Fruit fly (Drosophila melanogaster): ENCODE results near the gene CG16727.
A peak's percentile ranks its signal among the peaks of the same experiment; 100 is the strongest.

The CG16727 gene

DNA sequence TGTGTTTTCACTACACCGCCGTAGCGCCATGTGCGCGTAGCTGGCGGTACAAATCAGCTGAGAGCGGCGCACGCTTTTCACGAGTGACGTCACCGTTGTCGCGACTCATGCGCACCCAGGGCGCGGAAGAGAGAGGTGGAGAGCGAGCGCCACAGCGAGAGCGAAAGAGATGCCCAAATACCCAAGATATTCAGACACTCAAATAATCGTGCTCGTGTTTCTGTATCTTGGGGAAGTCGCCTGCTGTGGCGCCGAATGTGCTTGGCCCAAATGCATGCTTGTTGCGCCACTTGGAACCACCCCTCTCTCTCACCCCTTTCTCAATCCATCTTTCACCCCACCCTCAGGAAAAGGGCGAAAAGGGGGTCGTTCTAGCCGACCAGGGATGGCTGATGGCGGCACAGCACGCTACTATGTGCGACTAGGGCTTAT lies 19.5 kb downstream of the CG16727 start, which contains the start of gene CG6231:
CG6231 (minus strand) TSS at position 34 of the 432 bp plus-strand sequence.
- TF ChIP-seq h (GFP tag; optimal IDR thresholded peaks at IDR 0.05) (peak; percentile 34), Mio (GFP tag; optimal IDR thresholded peaks at IDR 0.05) (no peak), Dif (GFP tag; optimal IDR thresholded peaks at IDR 0.05; ENCODE audit: partially characterized antibody) (peak; percentile 63), dl (GFP tag; optimal IDR thresholded peaks at IDR 0.05; ENCODE audit: insufficient read depth in 1 of 2, partially characterized antibody in 2 of 2) (peak; percentile 11 to 26), Vsx2 (GFP tag; optimal IDR thresholded peaks at IDR 0.05; ENCODE audit: partially characterized antibody) (peak; percentile 44)

DNA sequence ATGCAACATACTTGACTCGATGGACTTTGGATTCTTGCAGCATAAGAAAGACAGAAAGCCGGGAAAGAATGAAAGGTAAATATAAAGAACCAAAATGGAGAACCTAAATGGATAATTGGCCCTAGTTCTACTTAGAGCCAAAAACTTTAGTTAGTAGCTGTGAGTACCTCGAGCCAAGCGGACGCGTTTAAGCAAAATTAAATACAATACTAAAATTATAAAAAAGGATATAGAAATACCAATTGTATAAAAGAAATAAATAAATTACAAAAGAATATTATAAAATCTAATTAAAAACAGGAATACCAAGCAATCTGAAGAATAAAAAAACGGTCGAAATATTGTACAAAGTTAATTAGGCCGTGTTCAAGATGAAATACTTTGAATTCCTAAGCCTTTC lies 21.5 kb downstream of the CG16727 start, which contains the start of gene CG34138:
CG34138 (plus strand) TSS at position 301 of the 400 bp plus-strand sequence.
- TF ChIP-seq N (GFP tag; optimal IDR thresholded peaks at IDR 0.05) (no peak), Hnf4 (GFP tag; optimal IDR thresholded peaks at IDR 0.05) (no peak), Sp1 (GFP tag; optimal IDR thresholded peaks at IDR 0.05) (no peak)

DNA sequence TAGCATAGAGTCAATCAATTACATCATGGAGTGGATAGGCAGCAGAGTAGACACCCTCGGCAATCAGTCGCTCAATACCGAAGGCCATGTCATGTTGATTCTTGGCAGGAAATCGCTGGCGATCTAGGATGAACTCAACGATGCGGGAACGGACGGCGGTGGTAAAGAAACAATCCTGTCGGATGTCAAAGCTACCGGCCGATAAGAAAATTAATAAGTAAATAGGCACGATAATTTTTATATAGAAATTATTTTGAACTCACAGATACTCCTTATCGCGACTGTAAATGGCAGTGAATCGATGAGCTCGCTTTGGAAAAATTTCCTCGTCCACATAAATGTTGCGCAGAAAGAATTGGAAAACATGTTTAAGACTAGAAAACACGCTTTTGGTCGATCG lies 24.8 kb downstream of the CG16727 start:
- TF ChIP-seq dmrt93B (GFP tag; optimal IDR thresholded peaks at IDR 0.05) (no peak), Hr83 (GFP tag; optimal IDR thresholded peaks at IDR 0.05; ENCODE audit: poor library complexity, severe bottlenecking) (no peak), Mio (GFP tag; optimal IDR thresholded peaks at IDR 0.05) (no peak), dsf (GFP tag; optimal IDR thresholded peaks at IDR 0.05; ENCODE audit: borderline replicate concordance) (no peak), fru (GFP tag; optimal IDR thresholded peaks at IDR 0.05) (no peak)

DNA sequence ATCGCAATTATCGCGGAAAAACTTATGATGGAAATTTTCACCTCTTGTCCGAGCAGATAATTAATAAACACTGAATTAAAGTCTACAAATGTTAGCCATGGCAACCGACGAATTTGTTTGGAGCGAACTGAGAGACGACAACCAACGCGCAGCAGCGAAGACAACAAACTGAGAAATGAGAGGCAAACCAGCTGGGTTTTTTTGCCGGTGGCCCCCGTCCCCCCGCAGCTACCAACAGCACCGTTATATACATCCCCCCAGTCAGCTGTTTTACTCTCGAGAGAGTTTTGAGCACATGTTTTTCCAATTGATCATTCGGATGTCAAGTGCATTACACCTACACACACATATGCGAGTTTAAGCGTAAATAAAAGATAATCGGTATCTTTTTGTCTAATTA lies 27.9 kb downstream of the CG16727 start:
- peak; percentile 54 to 55 for TF ChIP-seq dl (GFP tag; optimal IDR thresholded peaks at IDR 0.05; ENCODE audit: insufficient read depth in 1 of 2, partially characterized antibody in 2 of 2)
- TF ChIP-seq Hr78 (GFP tag; optimal IDR thresholded peaks at IDR 0.05): no peak
- TF ChIP-seq Dif (GFP tag; optimal IDR thresholded peaks at IDR 0.05; ENCODE audit: partially characterized antibody): peak; percentile 12
- TF ChIP-seq fru (GFP tag; optimal IDR thresholded peaks at IDR 0.05): no peak
- no peak for TF ChIP-seq CrebA (GFP tag; optimal IDR thresholded peaks at IDR 0.05; ENCODE audit: borderline replicate concordance)
- peak; percentile 30 for TF ChIP-seq br (GFP tag; optimal IDR thresholded peaks at IDR 0.05)
- no peak for TF ChIP-seq Rel (GFP tag; optimal IDR thresholded peaks at IDR 0.05)
- peak; percentile 93 for TF ChIP-seq Rel (tag; optimal IDR thresholded peaks at IDR 0.05)

DNA sequence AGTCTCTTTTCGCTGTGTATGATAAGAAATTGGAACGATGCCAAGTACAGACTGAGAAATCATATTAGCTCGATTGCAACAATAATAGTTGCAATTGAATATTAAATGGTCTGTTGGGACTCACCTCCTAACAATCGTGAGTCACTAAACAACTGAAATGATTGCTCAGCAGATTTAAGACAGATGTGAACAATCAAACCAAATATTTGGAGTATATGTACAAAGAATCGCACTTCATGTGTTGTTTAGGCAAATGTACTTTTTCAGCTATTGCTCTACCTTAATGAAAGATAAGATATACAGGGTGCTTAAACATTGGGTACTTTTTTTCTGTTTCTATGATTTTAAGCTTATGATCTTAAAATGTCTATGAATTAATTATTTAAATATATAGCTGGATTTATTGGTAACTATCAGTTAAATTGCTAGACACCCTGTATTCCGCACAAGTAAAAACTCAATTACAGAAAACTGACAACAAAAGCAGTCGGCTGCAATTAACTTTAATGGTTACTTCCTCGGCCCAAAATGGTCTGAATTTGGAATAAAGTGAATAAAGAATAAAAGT lies 28.4 kb downstream of the CG16727 start:
- peak; percentile 18 for TF ChIP-seq dmrt93B (GFP tag; optimal IDR thresholded peaks at IDR 0.05)
- TF ChIP-seq Sp1 (GFP tag; optimal IDR thresholded peaks at IDR 0.05): peak; percentile 88
- TF ChIP-seq GATAd (GFP tag; optimal IDR thresholded peaks at IDR 0.05): no peak
- TF ChIP-seq psq (GFP tag; optimal IDR thresholded peaks at IDR 0.05): peak; percentile 66
- TF ChIP-seq h (GFP tag; optimal IDR thresholded peaks at IDR 0.05): peak; percentile 89
- peak; percentile 76 for TF ChIP-seq brk (GFP tag; optimal IDR thresholded peaks at IDR 0.05)
- peak; percentile 86 for TF ChIP-seq rgr (GFP tag; optimal IDR thresholded peaks at IDR 0.05)
- no peak for TF ChIP-seq jim (GFP tag; optimal IDR thresholded peaks at IDR 0.05)
- TF ChIP-seq fru (GFP tag; optimal IDR thresholded peaks at IDR 0.05): peak; percentile 76
- no peak for TF ChIP-seq tai (GFP tag; optimal IDR thresholded peaks at IDR 0.05)
- TF ChIP-seq foxo (GFP tag; optimal IDR thresholded peaks at IDR 0.05): peak in 1 of 2 experiments; percentile 79
- TF ChIP-seq CrebA (GFP tag; optimal IDR thresholded peaks at IDR 0.05; ENCODE audit: borderline replicate concordance): no peak
- peak; percentile 83 for TF ChIP-seq HLH106 (tag; optimal IDR thresholded peaks at IDR 0.05)
- TF ChIP-seq Rel (GFP tag; optimal IDR thresholded peaks at IDR 0.05): peak; percentile 24
- no peak for TF ChIP-seq Rel (tag; optimal IDR thresholded peaks at IDR 0.05)
- no peak for TF ChIP-seq usp (GFP tag; optimal IDR thresholded peaks at IDR 0.05)
- TF ChIP-seq CG32264 (GFP tag; optimal IDR thresholded peaks at IDR 0.05): peak; percentile 57
- peak; percentile 25 for TF ChIP-seq CG9705 (GFP tag; optimal IDR thresholded peaks at IDR 0.05)
- no peak for TF ChIP-seq Myc (optimal IDR thresholded peaks at IDR 0.05)
- TF ChIP-seq pan (optimal IDR thresholded peaks at IDR 0.05): no peak
- TF ChIP-seq br (GFP tag; optimal IDR thresholded peaks at IDR 0.05): peak; percentile 65
- TF ChIP-seq Vsx2 (GFP tag; optimal IDR thresholded peaks at IDR 0.05; ENCODE audit: partially characterized antibody): no peak
- peak; percentile 30 for TF ChIP-seq dsf (GFP tag; optimal IDR thresholded peaks at IDR 0.05; ENCODE audit: borderline replicate concordance)
- TF ChIP-seq ey (GFP tag; optimal IDR thresholded peaks at IDR 0.05): peak; percentile 54
- TF ChIP-seq sage (GFP tag; optimal IDR thresholded peaks at IDR 0.05): peak; percentile 16
- no peak for TF ChIP-seq Abd-B (GFP tag; optimal IDR thresholded peaks at IDR 0.05)
- no peak for TF ChIP-seq Hr78 (GFP tag; optimal IDR thresholded peaks at IDR 0.05)
- peak; percentile 56 for TF ChIP-seq Hr83 (GFP tag; optimal IDR thresholded peaks at IDR 0.05; ENCODE audit: poor library complexity, severe bottlenecking)
- peak; percentile 13 for TF ChIP-seq sv (GFP tag; optimal IDR thresholded peaks at IDR 0.05)
- TF ChIP-seq lola (GFP tag; optimal IDR thresholded peaks at IDR 0.05): no peak
- TF ChIP-seq Dfd (GFP tag; optimal IDR thresholded peaks at IDR 0.05): no peak
- no peak for TF ChIP-seq Dif (GFP tag; optimal IDR thresholded peaks at IDR 0.05; ENCODE audit: partially characterized antibody)
- TF ChIP-seq Mio (GFP tag; optimal IDR thresholded peaks at IDR 0.05): no peak
- TF ChIP-seq Hnf4 (GFP tag; optimal IDR thresholded peaks at IDR 0.05): peak; percentile 64
- peak; percentile 44 for TF ChIP-seq Jra (GFP tag; optimal IDR thresholded peaks at IDR 0.05)
- TF ChIP-seq dl (GFP tag; optimal IDR thresholded peaks at IDR 0.05; ENCODE audit: insufficient read depth in 1 of 2, partially characterized antibody in 2 of 2): no peak
- peak; percentile 82 for TF ChIP-seq OdsH (GFP tag; optimal IDR thresholded peaks at IDR 0.05)
